Fruit fly (Drosophila melanogaster) Kc167 (cell line): ENCODE data around the gene CG7888.

Experiments used
- Myc ChIP-seq: fragments of >200 bp; optimal IDR thresholded peaks from 2 replicates; lab custom pipeline; 2017; ENCODE audit warnings: missing external identifiers
- h ChIP-seq: fragments of >200 bp; optimal IDR thresholded peaks from 3 replicates; lab custom pipeline; 2018; ENCODE audit warnings: missing external identifiers
- psq ChIP-seq: fragments of >200 bp; optimal IDR thresholded peaks from 2 replicates; lab custom pipeline; 2017; ENCODE audit warnings: missing external identifiers
- ttk ChIP-seq: sonication (Bioruptor generic); optimal IDR thresholded peaks from 2 replicates; lab custom pipeline; 2017; ENCODE audit warnings: missing external identifiers

dm6 chr3L:11047877-11048276 is 6.0 kb upstream of the CG7888 start:
- TF ChIP-seq ttk (no peak), psq (no peak), h (no peak), Myc (lab: Kevin White, UChicago) (no peak)
